Fruit fly (Drosophila melanogaster) whole organism, embryonic: ENCODE results near the gene Ir94g.

Experiments
- ATbp ChIP-seq: fragments of 200-800 bp; sonication (Bioruptor generic); optimal IDR thresholded peaks from 2 replicates; lab custom pipeline; 2017; ENCODE audit warnings: missing biosample characterization, mild to moderate bottlenecking, missing genetic modification characterization, missing genetic modification reagents
- Asciz ChIP-seq: fragments of 200-800 bp; sonication (Bioruptor generic); optimal IDR thresholded peaks from 2 replicates; lab custom pipeline; 2017; ENCODE audit warnings: missing biosample characterization, mild to moderate bottlenecking, missing genetic modification characterization, missing genetic modification reagents
- Awh ChIP-seq: fragments of 200-800 bp; sonication (Bioruptor generic); IDR thresholded peaks from 2 replicates; pipeline ENCODE4, ENCODE4 v1.3.6; 2022; ENCODE audit warnings: missing biosample characterization, missing genetic modification characterization
- CG10366 ChIP-seq: fragments of 200-800 bp; sonication (Bioruptor generic); IDR thresholded peaks from 2 replicates; pipeline ENCODE4 v1.3.6; 2022; ENCODE audit warnings: missing biosample characterization, missing genetic modification characterization
- CG10431 ChIP-seq: fragments of 200-800 bp; sonication (Bioruptor generic); optimal IDR thresholded peaks from 3 replicates; lab custom pipeline; 2018; ENCODE audit warnings: missing biosample characterization, mild to moderate bottlenecking, missing genetic modification characterization
- CG12071 ChIP-seq: fragments of 200-800 bp; sonication (Bioruptor generic); optimal IDR thresholded peaks from 3 replicates; lab custom pipeline; 2018; ENCODE audit warnings: missing biosample characterization, mild to moderate bottlenecking, missing genetic modification characterization
- CG1233 ChIP-seq: fragments of 200-800 bp; sonication (Bioruptor generic); optimal IDR thresholded peaks from 4 replicates; lab custom pipeline; 2018; ENCODE audit warnings: missing biosample characterization, mild to moderate bottlenecking, missing genetic modification characterization
- CG14441 ChIP-seq: fragments of 200-800 bp; sonication (Bioruptor generic); IDR thresholded peaks from 2 replicates; pipeline ENCODE4 v1.3.6; 2022; ENCODE audit warnings: missing biosample characterization, missing genetic modification characterization
- CG15696 ChIP-seq: fragments of 200-800 bp; sonication (Bioruptor generic); optimal IDR thresholded peaks from 2 replicates; lab custom pipeline; 2019; ENCODE audit warnings: missing biosample characterization, mild to moderate bottlenecking, missing genetic modification characterization, moderate library complexity
- CG16815 ChIP-seq: fragments of 200-800 bp; sonication (Bioruptor generic); optimal IDR thresholded peaks from 3 replicates; lab custom pipeline; 2017; ENCODE audit warnings: missing biosample characterization, mild to moderate bottlenecking, missing genetic modification characterization
- CG17359 ChIP-seq: fragments of 200-800 bp; sonication (Bioruptor generic); optimal IDR thresholded peaks from 3 replicates; lab custom pipeline; 2018; ENCODE audit warnings: missing biosample characterization, mild to moderate bottlenecking, missing genetic modification characterization, moderate library complexity
- CG17568 ChIP-seq: fragments of 200-800 bp; sonication (Bioruptor generic); optimal IDR thresholded peaks from 2 replicates; lab custom pipeline; 2018; ENCODE audit warnings: missing biosample characterization, mild to moderate bottlenecking, missing genetic modification characterization, moderate library complexity
- CG18262 ChIP-seq: fragments of 200-800 bp; optimal IDR thresholded peaks from 3 replicates; lab custom pipeline; 2019; ENCODE audit warnings: missing biosample characterization, mild to moderate bottlenecking, missing genetic modification characterization, moderate library complexity
- CG18599 ChIP-seq: fragments of 200-800 bp; sonication (Bioruptor generic); optimal IDR thresholded peaks from 3 replicates; lab custom pipeline; 2017; ENCODE audit warnings: missing biosample characterization, missing genetic modification characterization, mild to moderate bottlenecking, moderate library complexity, missing genetic modification reagents
- CG30403 ChIP-seq: fragments of 200-800 bp; sonication (Bioruptor generic); optimal IDR thresholded peaks from 3 replicates; lab custom pipeline; 2016; ENCODE audit warnings: missing biosample characterization, missing genetic modification characterization
- CG31365 ChIP-seq: fragments of 200-800 bp; sonication (Bioruptor generic); optimal IDR thresholded peaks from 2 replicates; lab custom pipeline; 2018; ENCODE audit warnings: missing biosample characterization, mild to moderate bottlenecking, missing genetic modification characterization
- CG5180 ChIP-seq: fragments of 200-800 bp; sonication (Bioruptor generic); optimal IDR thresholded peaks from 3 replicates; lab custom pipeline; 2017; ENCODE audit warnings: missing biosample characterization, missing genetic modification characterization, mild to moderate bottlenecking, moderate library complexity, missing genetic modification reagents
- CG6813 ChIP-seq: fragments of 200-800 bp; sonication (Bioruptor generic); optimal IDR thresholded peaks from 2 replicates; lab custom pipeline; 2017; ENCODE audit warnings: missing biosample characterization, missing genetic modification characterization, mild to moderate bottlenecking, moderate library complexity, missing genetic modification reagents
- D19A ChIP-seq: fragments of 200-800 bp; optimal IDR thresholded peaks from 3 replicates; lab custom pipeline; 2019; ENCODE audit warnings: missing biosample characterization, mild to moderate bottlenecking, missing genetic modification characterization, moderate library complexity
- Dip2 ChIP-seq: fragments of 200-800 bp; sonication (Bioruptor generic); IDR thresholded peaks from 2 replicates; pipeline ENCODE4 v1.3.6; 2022; ENCODE audit warnings: missing biosample characterization, missing genetic modification characterization
- H15 ChIP-seq: fragments of 200-800 bp; sonication (Bioruptor generic); IDR thresholded peaks from 3 replicates; pipeline ENCODE4 v1.3.6; 2022; ENCODE audit warnings: missing biosample characterization, missing genetic modification characterization
- HLHmδ ChIP-seq: fragments of 200-800 bp; sonication (Bioruptor generic); optimal IDR thresholded peaks from 2 replicates; lab custom pipeline; 2018; ENCODE audit warnings: missing biosample characterization, mild to moderate bottlenecking, missing genetic modification characterization, moderate library complexity
- Hr78 ChIP-seq, 2 experiments: fragments of 200-800 bp in 1 of 2; fragments of >200 bp in 1 of 2; sonication (Bioruptor generic) in 1 of 2; optimal IDR thresholded peaks; 2 replicates each; lab custom pipeline; 2017 to 2019; ENCODE audit warnings: missing biosample characterization in 2 of 2, missing genetic modification characterization in 2 of 2, mild to moderate bottlenecking in 1 of 2, moderate library complexity in 1 of 2
- Hsf ChIP-seq: fragments of 200-800 bp; sonication (Bioruptor generic); optimal IDR thresholded peaks from 3 replicates; lab custom pipeline; 2016; ENCODE audit warnings: missing biosample characterization, missing genetic modification characterization
- Lhr ChIP-seq: fragments of 200-800 bp; sonication (Bioruptor generic); optimal IDR thresholded peaks from 3 replicates; lab custom pipeline; 2017; ENCODE audit warnings: mild to moderate bottlenecking, missing biosample characterization, missing genetic modification reagents, missing genetic modification characterization
- MTF-1 ChIP-seq: fragments of 200-800 bp; sonication (Bioruptor generic); optimal IDR thresholded peaks from 2 replicates; lab custom pipeline; 2018; ENCODE audit warnings: missing biosample characterization, mild to moderate bottlenecking, missing genetic modification characterization, borderline replicate concordance
- Opbp ChIP-seq: fragments of 200-800 bp; sonication (Bioruptor generic); IDR thresholded peaks from 3 replicates; pipeline ENCODE4 v1.3.6; 2022; ENCODE audit warnings: missing biosample characterization, missing genetic modification characterization; ENCODE audit not compliant: partially characterized antibody
- Sox100B ChIP-seq: fragments of 200-800 bp; sonication (Bioruptor generic); optimal IDR thresholded peaks from 3 replicates; lab custom pipeline; 2018; ENCODE audit warnings: missing biosample characterization, mild to moderate bottlenecking, missing genetic modification characterization
- Sox102F ChIP-seq: fragments of 200-800 bp; sonication (Bioruptor generic); optimal IDR thresholded peaks from 2 replicates; lab custom pipeline; 2018; ENCODE audit warnings: missing biosample characterization, mild to moderate bottlenecking, missing genetic modification characterization, moderate library complexity
- Ssrp ChIP-seq: fragments of 200-800 bp; sonication (Bioruptor generic); optimal IDR thresholded peaks from 2 replicates; lab custom pipeline; 2018; ENCODE audit warnings: missing biosample characterization, mild to moderate bottlenecking, missing genetic modification characterization, moderate library complexity
- Usf ChIP-seq: fragments of 200-800 bp; sonication (Bioruptor generic); optimal IDR thresholded peaks from 2 replicates; lab custom pipeline; 2017; ENCODE audit warnings: missing genotype, missing biosample characterization, missing genetic modification characterization
- Xbp1 ChIP-seq: fragments of 200-800 bp; sonication (Bioruptor generic); optimal IDR thresholded peaks from 3 replicates; lab custom pipeline; 2016; ENCODE audit warnings: missing biosample characterization, mild to moderate bottlenecking, missing genetic modification characterization
- bab2 ChIP-seq: fragments of 200-800 bp; sonication (Bioruptor generic); optimal IDR thresholded peaks from 2 replicates; lab custom pipeline; 2016; ENCODE audit warnings: missing biosample characterization, missing genetic modification characterization
- gsb ChIP-seq: fragments of 200-800 bp; sonication (Bioruptor generic); IDR thresholded peaks from 2 replicates; pipeline ENCODE4 v1.3.6; 2022; ENCODE audit warnings: missing biosample characterization, missing genetic modification characterization
- inv ChIP-seq: fragments of 200-800 bp; sonication (Bioruptor generic); IDR thresholded peaks from 2 replicates; pipeline ENCODE4 v1.3.6; 2022; ENCODE audit warnings: missing biosample characterization, missing genetic modification characterization; ENCODE audit not compliant: partially characterized antibody
- jumu ChIP-seq: fragments of 200-800 bp; sonication (Bioruptor generic); optimal IDR thresholded peaks from 3 replicates; lab custom pipeline; 2016; ENCODE audit warnings: missing biosample characterization, missing genetic modification characterization
- lab ChIP-seq: fragments of 200-800 bp; sonication (Bioruptor generic); optimal IDR thresholded peaks from 3 replicates; lab custom pipeline; 2017; ENCODE audit warnings: missing biosample characterization, missing genetic modification characterization, mild to moderate bottlenecking, moderate library complexity, missing genetic modification reagents
- lola ChIP-seq, 3 experiments: fragments of >200 bp in 2 of 3; fragments of 200-800 bp in 1 of 3; sonication (Bioruptor generic) in 1 of 3; optimal IDR thresholded peaks; 2 replicates each; lab custom pipeline; 2017 to 2019; ENCODE audit warnings: missing biosample characterization in 3 of 3, missing genetic modification characterization in 3 of 3, mild to moderate bottlenecking in 1 of 3, moderate library complexity in 1 of 3
- nom ChIP-seq: fragments of 200-800 bp; sonication (Bioruptor generic); optimal IDR thresholded peaks from 2 replicates; lab custom pipeline; 2017; ENCODE audit warnings: missing biosample characterization, missing genetic modification characterization, mild to moderate bottlenecking, moderate library complexity, missing genetic modification reagents
- org-1 ChIP-seq: fragments of 200-800 bp; sonication (Bioruptor generic); optimal IDR thresholded peaks from 2 replicates; lab custom pipeline; 2017; ENCODE audit warnings: missing biosample characterization, missing genetic modification characterization
- otp ChIP-seq: fragments of 200-800 bp; sonication (Bioruptor generic); IDR thresholded peaks from 3 replicates; pipeline ENCODE4, ENCODE4 v1.3.6; 2022; ENCODE audit warnings: missing biosample characterization, missing genetic modification characterization
- pho ChIP-seq: fragments of 200-800 bp; sonication (Bioruptor generic); optimal IDR thresholded peaks from 2 replicates; lab custom pipeline; 2016; ENCODE audit warnings: missing biosample characterization, missing genetic modification characterization
- sc ChIP-seq, 3 experiments: fragments of >200 bp in 2 of 3; fragments of 200-800 bp in 1 of 3; sonication (Bioruptor generic) in 1 of 3; optimal IDR thresholded peaks; 2 replicates in 2 of 3; 3 replicates in 1 of 3; lab custom pipeline; 2017; ENCODE audit warnings: mild to moderate bottlenecking in 1 of 3, missing biosample characterization in 1 of 3, missing genetic modification characterization in 1 of 3, missing genetic modification reagents in 1 of 3
- slbo ChIP-seq: fragments of 200-800 bp; sonication (Bioruptor generic); IDR thresholded peaks from 2 replicates; pipeline ENCODE4 v1.3.6; 2022; ENCODE audit warnings: missing biosample characterization, missing genetic modification characterization
- sr ChIP-seq: fragments of 200-800 bp; sonication (Bioruptor generic); IDR thresholded peaks from 3 replicates; pipeline ENCODE4 v1.3.6; 2022; ENCODE audit warnings: missing biosample characterization, missing genetic modification characterization
- unpg ChIP-seq: fragments of 200-800 bp; sonication (Bioruptor generic); optimal IDR thresholded peaks from 3 replicates; lab custom pipeline; 2018; ENCODE audit warnings: missing biosample characterization, mild to moderate bottlenecking, missing genetic modification characterization, moderate library complexity

Gene Ir94g

dm6 chr3R:23445249-23445916 lies 38.3 kb upstream of the Ir94g start (continued):
- TF ChIP-seq inv (no peak), CG31365 (peak; percentile 20), CG6813 (GFP tag; lab: Kevin White, UChicago) (peak; percentile 58), jumu (peak; percentile 23), D19A (tag; lab: Kevin White, UChicago) (peak; percentile 66), nom (GFP tag; lab: Kevin White, UChicago) (no peak), CG17359 (peak; percentile 30), Awh (GFP tag; lab: Robert Waterston, UW) (peak; percentile 77), CG18599 (peak; percentile 35), gsb (GFP tag; lab: Robert Waterston, UW) (peak; percentile 29; the same call in 1 of the 2 replicates), bab2 (GFP tag; lab: Kevin White, UChicago) (peak; percentile 17), Sox100B (GFP tag; lab: Kevin White, UChicago) (peak; percentile 57), ATbp (GFP tag; lab: Kevin White, UChicago) (peak; percentile 82), org-1 (GFP tag; lab: Kevin White, UChicago) (peak; percentile 45), pho (GFP tag; lab: Kevin White, UChicago) (no peak), Sox102F (peak; percentile 21), CG14441 (GFP tag; lab: Robert Waterston, UW) (peak; percentile 46; the same call in 1 of the 2 replicates), HLHmδ (GFP tag; lab: Kevin White, UChicago) (peak; percentile 32), H15 (GFP tag; lab: Robert Waterston, UW) (0 out of 3 replicates have a peak, but pooled peaks have one; percentile 11), Ssrp (tag; lab: Kevin White, UChicago) (no peak), MTF-1 (GFP tag; lab: Kevin White, UChicago) (peak; percentile 39), CG1233 (GFP tag; lab: Kevin White, UChicago) (peak; percentile 29), sr (GFP tag; lab: Robert Waterston, UW) (peak; percentile 49; the same call in 1 of the 3 replicates), CG15696 (tag; lab: Kevin White, UChicago) (peak; percentile 36), unpg (GFP tag; lab: Kevin White, UChicago) (peak; percentile 31), CG10366 (GFP tag; lab: Robert Waterston, UW) (peak; percentile 50; the same call in 1 of the 2 replicates), Xbp1 (GFP tag; lab: Kevin White, UChicago) (peak; percentile 6), slbo (GFP tag; lab: Robert Waterston, UW) (no peak), lola (GFP tag; optimal IDR thresholded peaks at IDR 0.05; lab: Kevin White, UChicago) (peak in 1 of 3 experiments; percentile 15), CG30403 (GFP tag; lab: Kevin White, UChicago) (peak; percentile 9), CG18262 (peak; percentile 34), Dip2 (GFP tag; lab: Robert Waterston, UW) (no peak), CG5180 (GFP tag; lab: Kevin White, UChicago) (peak; percentile 31), sc (optimal IDR thresholded peaks at IDR 0.05; lab: Kevin White, UChicago) (no peak), sc (GFP tag; optimal IDR thresholded peaks at IDR 0.05; lab: Kevin White, UChicago) (peak; percentile 10), CG17568 (peak; percentile 7), Hsf (GFP tag; lab: Kevin White, UChicago) (no peak), lab (GFP tag; lab: Kevin White, UChicago) (peak; percentile 52), CG16815 (GFP tag; lab: Kevin White, UChicago) (peak; percentile 3), Opbp (GFP tag; lab: Robert Waterston, UW) (no peak), Asciz (GFP tag; lab: Kevin White, UChicago) (peak; percentile 52), Hr78 (GFP tag; optimal IDR thresholded peaks at IDR 0.05; lab: Kevin White, UChicago) (no peak), CG12071 (peak; percentile 28), Usf (peak; percentile 0), CG10431 (peak; percentile 1), Lhr (GFP tag; lab: Kevin White, UChicago) (peak; percentile 7), otp (peak; percentile 77)
